Fruit fly (Drosophila melanogaster) whole organism: ENCODE data around the gene CG14506.

Source experiments
- CG8478 ChIP-seq: fragments of >200 bp; optimal IDR thresholded peaks from 2 replicates; lab custom pipeline; 2018; ENCODE audit warnings: inconsistent platforms
- Dll ChIP-seq: fragments of >200 bp; optimal IDR thresholded peaks from 2 replicates; lab custom pipeline; 2017
- EcR ChIP-seq, 2 experiments: fragments of >200 bp; optimal IDR thresholded peaks; 2 replicates each; lab custom pipeline; 2017; ENCODE audit warnings: missing biosample characterization in 2 of 2, missing genetic modification characterization in 2 of 2, missing genetic modification reagents in 2 of 2
- pan ChIP-seq: fragments of >200 bp; optimal IDR thresholded peaks from 2 replicates; lab custom pipeline; 2017
- psq ChIP-seq: fragments of >200 bp; optimal IDR thresholded peaks from 2 replicates; lab custom pipeline; 2017
- usp ChIP-seq: fragments of >200 bp; optimal IDR thresholded peaks from 2 replicates; lab custom pipeline; 2017; ENCODE audit warnings: missing biosample characterization, missing genetic modification characterization, mixed read lengths

CG14506 gene

dm6 chr3R:29299758-29300437 lies 2.9 kb upstream of the CG14506 start:
- TF ChIP-seq psq (lab: Kevin White, UChicago) (no peak), EcR (GFP tag; optimal IDR thresholded peaks at IDR 0.05; lab: Kevin White, UChicago) (peak in 1 of 2 experiments; percentile 73), usp (no peak)

DNA sequence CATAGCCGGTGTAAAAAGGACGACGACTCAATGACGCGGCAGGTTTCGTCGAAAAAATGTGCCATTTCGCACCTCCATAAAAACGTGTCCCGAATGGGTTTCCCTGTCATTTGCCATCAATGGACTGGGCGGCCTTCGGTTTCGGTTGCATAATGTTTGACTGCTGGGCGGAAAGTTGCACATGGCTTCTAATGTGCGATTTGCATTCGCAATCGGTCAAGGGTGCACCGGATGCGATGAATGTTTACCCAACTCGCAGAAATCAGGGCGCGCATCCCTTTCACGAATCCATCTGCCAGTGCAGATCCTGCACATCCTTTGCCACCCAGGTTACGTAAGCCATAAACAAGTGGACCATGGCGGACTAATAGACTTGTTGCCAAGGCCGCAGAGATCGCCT lies 835 bp upstream of the CG14506 start:
- TF ChIP-seq Dll: no peak
- TF ChIP-seq psq (lab: Kevin White, UChicago): no peak
- no peak for TF ChIP-seq pan (lab: Kevin White, UChicago)
- no peak for TF ChIP-seq EcR (GFP tag; optimal IDR thresholded peaks at IDR 0.05; lab: Kevin White, UChicago)
- TF ChIP-seq usp: no peak
- no peak for TF ChIP-seq CG8478

DNA sequence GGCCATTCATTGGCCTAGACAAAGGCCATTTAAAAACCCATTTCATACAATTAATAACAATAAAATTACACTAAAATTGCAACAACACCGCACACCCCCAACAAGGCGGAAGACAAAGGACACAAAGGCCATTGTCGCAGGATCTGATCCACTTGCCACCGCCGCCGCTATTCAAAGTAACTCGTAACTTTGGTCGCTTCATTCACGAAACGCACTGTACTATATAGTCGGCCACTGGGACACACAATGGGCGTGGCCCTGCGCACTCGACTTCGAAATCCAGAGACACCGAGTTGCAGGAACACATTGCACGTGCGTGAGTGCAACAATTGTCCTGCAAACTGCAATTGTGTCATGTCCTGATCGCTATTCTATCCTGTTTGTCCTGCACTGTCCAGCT lies 3.5 kb downstream of the CG14506 start:
- no peak for TF ChIP-seq psq (lab: Kevin White, UChicago)
- TF ChIP-seq CG8478: no peak
- TF ChIP-seq Dll: no peak
- no peak for TF ChIP-seq usp
- no peak for TF ChIP-seq pan (lab: Kevin White, UChicago)
- TF ChIP-seq EcR (GFP tag; optimal IDR thresholded peaks at IDR 0.05; lab: Kevin White, UChicago): no peak

DNA sequence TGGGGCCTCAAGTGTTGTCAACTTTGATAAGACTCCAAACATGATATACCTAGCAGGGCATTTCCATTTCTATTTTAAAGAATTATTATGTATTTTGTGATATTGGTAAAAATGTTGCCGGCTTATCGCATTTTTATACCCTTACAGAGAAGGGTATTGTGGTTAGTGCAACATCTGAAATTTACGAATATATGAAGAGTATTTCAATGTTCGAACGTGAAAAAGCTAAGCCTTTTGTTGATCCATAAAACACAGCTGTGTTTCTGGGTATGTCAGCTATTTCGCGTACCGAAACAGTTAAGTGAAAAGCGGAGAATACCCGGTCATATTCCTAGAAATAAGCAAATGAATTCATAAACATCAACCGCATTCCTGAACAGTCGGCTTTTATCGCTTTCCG lies 5.0 kb downstream of the CG14506 start:
- no peak for TF ChIP-seq CG8478
- TF ChIP-seq psq (lab: Kevin White, UChicago): no peak
- no peak for TF ChIP-seq pan (lab: Kevin White, UChicago)
- no peak for TF ChIP-seq usp
- TF ChIP-seq Dll: no peak
- TF ChIP-seq EcR (GFP tag; optimal IDR thresholded peaks at IDR 0.05; lab: Kevin White, UChicago): no peak

- no peak for TF ChIP-seq Dll
- TF ChIP-seq usp: no peak
- TF ChIP-seq psq (lab: Kevin White, UChicago): no peak
- TF ChIP-seq EcR (GFP tag; optimal IDR thresholded peaks at IDR 0.05; lab: Kevin White, UChicago): no peak
- TF ChIP-seq CG8478: no peak
- TF ChIP-seq pan (lab: Kevin White, UChicago): no peak
These were observed 6.1 kb downstream of the CG14506 start for dm6 chr3R:29290588-29291530.

dm6 chr3R:29287320-29287957 lies 9.5 kb downstream of the CG14506 start:
- TF ChIP-seq CG8478: no peak
- no peak for TF ChIP-seq psq (lab: Kevin White, UChicago)
- TF ChIP-seq usp: no peak
- TF ChIP-seq Dll: no peak

DNA sequence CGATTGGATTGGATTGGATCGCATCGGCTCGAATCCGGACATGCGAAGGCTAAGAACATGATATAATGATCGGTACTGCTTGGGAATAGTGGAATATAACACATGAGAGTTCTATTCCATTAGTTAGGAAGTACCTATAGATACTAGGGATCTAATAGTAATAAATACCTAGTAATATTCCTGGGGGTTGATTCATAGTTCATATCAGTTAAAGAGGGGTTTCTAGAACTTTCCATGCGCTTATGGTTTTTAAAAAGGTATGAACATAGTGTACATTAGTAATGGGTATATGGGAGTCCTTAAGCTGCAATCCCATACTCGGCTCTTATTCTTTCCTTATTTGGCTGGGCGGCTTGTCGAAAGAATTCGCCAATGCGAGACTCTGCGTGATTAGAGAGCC lies 12.7 kb downstream of the CG14506 start:
- TF ChIP-seq psq (lab: Kevin White, UChicago): no peak
- TF ChIP-seq pan (lab: Kevin White, UChicago): peak; percentile 66

DNA sequence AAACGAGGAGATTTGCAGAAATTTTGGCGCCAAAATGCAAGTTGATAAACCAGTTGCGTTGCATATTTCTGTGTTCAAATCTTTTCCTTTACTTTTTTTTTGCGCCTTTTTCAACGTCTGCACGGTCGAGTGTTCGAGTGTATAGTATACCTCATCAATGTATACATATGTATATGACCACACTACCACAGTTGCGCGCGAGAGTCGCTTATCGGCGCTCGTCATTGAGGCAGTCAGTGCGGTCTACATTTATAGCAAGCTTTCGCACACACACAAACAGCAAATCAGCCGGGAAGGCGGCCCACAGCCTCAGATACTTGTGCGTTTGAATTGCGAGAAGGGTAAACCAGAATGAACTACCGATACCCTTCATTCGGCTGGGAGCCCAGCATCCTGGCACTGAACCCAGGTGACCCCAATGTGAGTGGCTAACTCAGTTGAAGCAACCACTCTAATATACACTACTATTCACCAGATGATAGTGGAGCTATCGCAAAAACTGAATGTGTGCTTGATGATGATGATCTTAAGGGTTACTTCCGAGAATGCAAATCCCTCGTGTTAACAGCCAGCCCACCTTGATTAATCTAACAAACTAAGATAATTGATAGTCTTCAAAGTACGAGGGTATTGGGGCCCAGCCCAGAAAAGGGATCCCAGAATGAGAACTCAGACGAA lies 13.9 kb downstream of the CG14506 start:
- no peak for TF ChIP-seq pan (lab: Kevin White, UChicago)
- peak in 1 of 2 experiments; percentile 45 for TF ChIP-seq EcR (GFP tag; optimal IDR thresholded peaks at IDR 0.05; lab: Kevin White, UChicago)
- TF ChIP-seq Dll: no peak
- no peak for TF ChIP-seq usp
- TF ChIP-seq psq (lab: Kevin White, UChicago): no peak

DNA sequence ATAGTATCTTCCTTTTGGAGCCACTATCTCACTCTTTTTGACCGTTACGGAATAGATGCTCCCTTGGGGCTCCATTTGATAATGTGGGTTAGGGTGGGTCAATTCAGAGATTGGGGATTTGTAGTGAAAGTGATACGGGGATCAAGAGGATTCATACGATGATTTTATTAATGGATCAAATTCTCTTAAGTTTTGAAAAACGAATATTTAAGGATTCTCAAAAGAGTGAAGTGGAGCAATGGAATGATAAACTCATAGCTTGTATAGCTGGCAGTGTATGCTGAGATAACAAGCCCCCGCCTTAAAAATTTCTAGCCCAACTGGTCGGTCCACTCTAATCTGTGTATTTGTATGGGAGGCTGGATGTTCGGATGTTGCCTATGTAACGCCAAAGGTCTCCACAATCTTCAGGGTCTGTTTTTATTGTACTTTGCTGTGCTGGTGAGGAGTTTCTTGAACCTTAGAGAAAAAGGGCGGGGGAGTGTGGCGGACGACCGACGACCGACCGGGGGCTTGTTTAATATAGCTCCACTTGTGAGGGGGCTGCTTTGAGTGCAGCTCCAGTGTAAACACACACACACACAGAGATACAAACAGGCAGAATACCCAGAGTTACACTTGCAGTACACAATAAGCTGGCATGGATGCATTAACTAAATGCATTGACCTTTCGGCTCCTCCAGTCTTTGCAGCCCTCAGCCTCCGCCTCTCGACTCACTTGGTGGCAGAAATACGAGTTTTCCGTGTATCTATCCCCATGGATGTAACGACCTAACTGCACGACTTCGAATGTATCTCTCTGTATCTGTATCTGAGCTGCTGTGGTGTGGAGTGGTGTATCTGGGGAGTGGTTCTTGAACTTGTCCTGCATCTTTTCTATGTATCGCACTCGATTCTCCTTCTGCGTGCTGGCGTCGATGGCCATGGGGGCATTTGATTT lies 16.1 kb downstream of the CG14506 start:
- TF ChIP-seq Dll (no peak), EcR (GFP tag; optimal IDR thresholded peaks at IDR 0.05; lab: Kevin White, UChicago) (peak in 1 of 2 experiments; percentile 94)

- no peak for TF ChIP-seq usp
- peak; percentile 49 for TF ChIP-seq pan (lab: Kevin White, UChicago)
These were observed 17.3 kb downstream of the CG14506 start for dm6 chr3R:29279557-29280203.

DNA sequence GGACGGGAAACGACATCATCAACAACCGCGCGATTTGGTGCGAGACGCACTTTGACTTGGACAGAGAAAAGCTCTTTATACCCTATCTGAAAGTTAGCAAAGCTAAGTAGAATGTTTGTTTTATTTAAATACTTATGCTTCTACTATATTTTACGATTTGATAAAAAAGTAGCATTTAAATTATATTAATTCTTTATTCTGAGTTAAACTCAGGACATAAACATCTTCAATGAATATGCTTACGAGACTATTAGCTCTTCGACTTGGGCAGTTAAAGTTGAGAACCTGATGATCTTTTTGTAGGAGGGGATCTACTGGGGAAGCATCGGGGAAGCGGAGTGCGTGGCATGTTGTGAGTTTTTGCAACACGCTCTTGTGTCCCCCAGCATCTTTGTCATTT lies 19.2 kb downstream of the CG14506 start:
- no peak for TF ChIP-seq pan (lab: Kevin White, UChicago)
- TF ChIP-seq usp: no peak
- TF ChIP-seq CG8478: no peak
- TF ChIP-seq EcR (GFP tag; optimal IDR thresholded peaks at IDR 0.05; lab: Kevin White, UChicago): no peak
- no peak for TF ChIP-seq psq (lab: Kevin White, UChicago)
- TF ChIP-seq Dll: no peak
